Worm (Caenorhabditis elegans) whole organism, L3 larva: ENCODE measurements around the gene F58E6.8.

Experiments used
- R02D3.7 ChIP-seq: fragments of 150-350 bp; optimal IDR thresholded peaks from 2 replicates; lab custom pipeline; 2014; ENCODE audit warnings: missing biosample characterization, missing genetic modification characterization
- aly-2 ChIP-seq: fragments of 150-350 bp; optimal IDR thresholded peaks from 2 replicates; lab custom pipeline; 2014; ENCODE audit warnings: missing biosample characterization, missing genetic modification characterization
- ama-1 ChIP-seq: fragments of 150-350 bp; optimal IDR thresholded peaks from 2 replicates; lab custom pipeline; 2018
- ceh-16 ChIP-seq: sonication (generic microtip); optimal IDR thresholded peaks from 2 replicates; lab custom pipeline; 2017; ENCODE audit warnings: missing biosample characterization, missing genetic modification characterization
- ceh-82 ChIP-seq: fragments of 150-350 bp; optimal IDR thresholded peaks from 2 replicates; lab custom pipeline; 2014; ENCODE audit warnings: missing biosample characterization, missing genetic modification characterization
- ceh-9 ChIP-seq: sonication (generic microtip); optimal IDR thresholded peaks from 2 replicates; lab custom pipeline; 2018; ENCODE audit warnings: missing biosample characterization, missing genetic modification characterization
- daf-12 ChIP-seq: fragments of 150-350 bp; optimal IDR thresholded peaks from 2 replicates; lab custom pipeline; 2014; ENCODE audit warnings: missing biosample characterization, missing genetic modification reagents, missing genetic modification characterization
- egl-5 ChIP-seq: fragments of 150-350 bp; optimal IDR thresholded peaks from 2 replicates; lab custom pipeline; 2017; ENCODE audit warnings: missing biosample characterization, missing genetic modification reagents, missing genetic modification characterization, inconsistent platforms
- elt-1 ChIP-seq: fragments of 150-350 bp; optimal IDR thresholded peaks from 2 replicates; lab custom pipeline; 2014; ENCODE audit warnings: missing biosample characterization, missing genetic modification characterization
- elt-2 ChIP-seq: sonication (generic microtip); optimal IDR thresholded peaks from 2 replicates; lab custom pipeline; 2016; ENCODE audit warnings: missing genetic modification reagents, mild to moderate bottlenecking, missing genetic modification characterization, missing compliant biosample characterization
- elt-3 ChIP-seq, 3 experiments: fragments of 150-350 bp in 1 of 3; sonication (generic microtip) in 2 of 3; optimal IDR thresholded peaks; 2 replicates in 2 of 3; 4 replicates in 1 of 3; lab custom pipeline; 2014 to 2017; ENCODE audit warnings: missing biosample characterization in 3 of 3, missing genetic modification characterization in 3 of 3
- eor-1 ChIP-seq, 2 experiments: fragments of 150-350 bp; optimal IDR thresholded peaks; 2 replicates each; lab custom pipeline; 2014 to 2018; ENCODE audit warnings: missing biosample characterization in 2 of 2, missing genetic modification characterization in 2 of 2
- fos-1 ChIP-seq: fragments of 150-350 bp; optimal IDR thresholded peaks from 2 replicates; lab custom pipeline; 2014; ENCODE audit warnings: missing biosample characterization, missing genetic modification characterization
- hmg-11 ChIP-seq: sonication (generic microtip); optimal IDR thresholded peaks from 2 replicates; lab custom pipeline; 2016; ENCODE audit warnings: missing genetic modification characterization, missing compliant biosample characterization
- lin-15B ChIP-seq: fragments of 150-350 bp; optimal IDR thresholded peaks from 2 replicates; lab custom pipeline; 2014; ENCODE audit warnings: missing biosample characterization, missing genetic modification characterization
- lin-39 ChIP-seq: fragments of 150-350 bp; optimal IDR thresholded peaks from 2 replicates; lab custom pipeline; 2018; ENCODE audit warnings: missing biosample characterization, missing genetic modification reagents, missing genetic modification characterization
- lsy-12 ChIP-seq: sonication (generic microtip); optimal IDR thresholded peaks from 2 replicates; lab custom pipeline; 2016; ENCODE audit warnings: mild to moderate bottlenecking, missing genetic modification characterization, missing compliant biosample characterization
- mml-1 ChIP-seq: fragments of 150-350 bp; sonication (generic microtip); optimal IDR thresholded peaks from 3 replicates; lab custom pipeline; 2014; ENCODE audit warnings: missing biosample characterization, missing genetic modification characterization
- nhr-12 ChIP-seq: fragments of 150-350 bp; optimal IDR thresholded peaks from 2 replicates; lab custom pipeline; 2014; ENCODE audit warnings: missing biosample characterization, missing genetic modification characterization
- nhr-23 ChIP-seq: fragments of 150-350 bp; optimal IDR thresholded peaks from 2 replicates; lab custom pipeline; 2014; ENCODE audit warnings: missing biosample characterization, missing genetic modification reagents, missing genetic modification characterization
- nhr-237 ChIP-seq: fragments of 150-350 bp; optimal IDR thresholded peaks from 2 replicates; lab custom pipeline; 2014; ENCODE audit warnings: missing biosample characterization, missing genetic modification characterization
- nhr-28 ChIP-seq: fragments of 150-350 bp; optimal IDR thresholded peaks from 2 replicates; lab custom pipeline; 2014; ENCODE audit warnings: missing biosample characterization, missing genetic modification characterization
- nhr-67 ChIP-seq: fragments of 150-350 bp; optimal IDR thresholded peaks from 2 replicates; lab custom pipeline; 2014; ENCODE audit warnings: missing biosample characterization, missing genetic modification characterization
- nhr-76 ChIP-seq: fragments of 150-350 bp; sonication (generic microtip); optimal IDR thresholded peaks from 5 replicates; lab custom pipeline; 2014; ENCODE audit warnings: missing biosample characterization, missing genetic modification characterization
- nhr-77 ChIP-seq: fragments of 150-350 bp; optimal IDR thresholded peaks from 2 replicates; lab custom pipeline; 2014; ENCODE audit warnings: missing biosample characterization, missing genetic modification characterization
- pha-4 ChIP-seq: fragments of 150-350 bp; optimal IDR thresholded peaks from 2 replicates; lab custom pipeline; 2014; ENCODE audit warnings: missing biosample characterization, missing genetic modification reagents, missing genetic modification characterization
- pqm-1 ChIP-seq: fragments of 150-350 bp; optimal IDR thresholded peaks from 2 replicates; lab custom pipeline; 2017; ENCODE audit warnings: missing biosample characterization, missing genetic modification characterization, inconsistent platforms
- sea-2 ChIP-seq: fragments of 150-350 bp; sonication (generic microtip); optimal IDR thresholded peaks from 4 replicates; lab custom pipeline; 2014; ENCODE audit warnings: missing biosample characterization, missing genetic modification reagents, missing genetic modification characterization
- skn-1 ChIP-seq: fragments of 150-350 bp; optimal IDR thresholded peaks from 2 replicates; lab custom pipeline; 2014; ENCODE audit warnings: missing biosample characterization, missing genetic modification characterization
- snpc-4 ChIP-seq: fragments of 150-350 bp; optimal IDR thresholded peaks from 2 replicates; lab custom pipeline; 2014; ENCODE audit warnings: missing biosample characterization, missing genetic modification characterization
- tbx-2 ChIP-seq: sonication (generic microtip); optimal IDR thresholded peaks from 2 replicates; lab custom pipeline; 2016; ENCODE audit warnings: mild to moderate bottlenecking, missing genetic modification characterization, missing compliant biosample characterization
- unc-39 ChIP-seq: sonication (generic microtip); optimal IDR thresholded peaks from 4 replicates; lab custom pipeline; 2017; ENCODE audit warnings: missing biosample characterization, missing genetic modification characterization
- unc-62 ChIP-seq: fragments of 150-350 bp; sonication (generic microtip); optimal IDR thresholded peaks from 4 replicates; lab custom pipeline; 2014; ENCODE audit warnings: missing biosample characterization, missing genetic modification reagents, missing genetic modification characterization
- zag-1 ChIP-seq: fragments of 150-350 bp; optimal IDR thresholded peaks from 2 replicates; lab custom pipeline; 2014; ENCODE audit warnings: missing biosample characterization, missing genetic modification characterization
- ztf-11 ChIP-seq: fragments of 150-350 bp; optimal IDR thresholded peaks from 2 replicates; lab custom pipeline; 2014; ENCODE audit warnings: missing biosample characterization, missing genetic modification characterization
- ztf-4 ChIP-seq: fragments of 150-350 bp; optimal IDR thresholded peaks from 2 replicates; lab custom pipeline; 2014; ENCODE audit warnings: missing biosample characterization, missing genetic modification characterization

The F58E6.8 gene

ce11 chrV:9755725-9756124 is at the start of gene F58E6.8:
F58E6.8 (minus strand) TSS chrV:9755825.
- TF ChIP-seq lin-39 (tag; lab: Kevin White, UChicago) (no peak), elt-3 (tag; optimal IDR thresholded peaks at IDR 0.05; lab: Kevin White, UChicago) (no peak), nhr-237 (tag; lab: Kevin White, UChicago) (no peak), nhr-23 (tag; lab: Kevin White, UChicago) (no peak), pqm-1 (tag; lab: Kevin White, UChicago) (no peak), lin-15B (tag; lab: Kevin White, UChicago) (no peak), R02D3.7 (tag; lab: Kevin White, UChicago) (no peak), nhr-28 (tag; lab: Kevin White, UChicago) (no peak), tbx-2 (tag; lab: Kevin White, UChicago) (no peak), nhr-77 (tag; lab: Kevin White, UChicago) (no peak), nhr-12 (tag; lab: Kevin White, UChicago) (no peak), unc-39 (tag; lab: Kevin White, UChicago) (no peak), lsy-12 (tag; lab: Kevin White, UChicago) (no peak), mml-1 (tag; lab: Kevin White, UChicago) (no peak), nhr-76 (tag; lab: Kevin White, UChicago) (no peak), pha-4 (no peak), aly-2 (tag; lab: Kevin White, UChicago) (no peak), eor-1 (tag; optimal IDR thresholded peaks at IDR 0.05; lab: Kevin White, UChicago) (no peak)

ce11 chrV:9805161-9805560 is 49.5 kb upstream of the F58E6.8 start, which contains the start of gene sru-37:
sru-37 (plus strand) TSS chrV:9805461.
- TF ChIP-seq skn-1 (tag; lab: Kevin White, UChicago), result no peak
- no peak for TF ChIP-seq nhr-12 (tag; lab: Kevin White, UChicago)
- no peak for TF ChIP-seq lin-39 (tag; lab: Kevin White, UChicago)
- TF ChIP-seq nhr-23 (tag; lab: Kevin White, UChicago), result no peak
- TF ChIP-seq unc-39 (tag; lab: Kevin White, UChicago), result no peak
- no peak for TF ChIP-seq egl-5
- TF ChIP-seq ama-1, result no peak
- TF ChIP-seq nhr-77 (tag; lab: Kevin White, UChicago), result no peak
- TF ChIP-seq fos-1, result no peak
- no peak for TF ChIP-seq pha-4
- no peak for TF ChIP-seq nhr-237 (tag; lab: Kevin White, UChicago)
- no peak for TF ChIP-seq eor-1 (tag; optimal IDR thresholded peaks at IDR 0.05; lab: Kevin White, UChicago)
- TF ChIP-seq aly-2 (tag; lab: Kevin White, UChicago), result no peak
- TF ChIP-seq lsy-12 (tag; lab: Kevin White, UChicago), result no peak
- no peak for TF ChIP-seq snpc-4
- no peak for TF ChIP-seq unc-62
- no peak for TF ChIP-seq nhr-67 (tag; lab: Kevin White, UChicago)
- no peak for TF ChIP-seq zag-1

DNA sequence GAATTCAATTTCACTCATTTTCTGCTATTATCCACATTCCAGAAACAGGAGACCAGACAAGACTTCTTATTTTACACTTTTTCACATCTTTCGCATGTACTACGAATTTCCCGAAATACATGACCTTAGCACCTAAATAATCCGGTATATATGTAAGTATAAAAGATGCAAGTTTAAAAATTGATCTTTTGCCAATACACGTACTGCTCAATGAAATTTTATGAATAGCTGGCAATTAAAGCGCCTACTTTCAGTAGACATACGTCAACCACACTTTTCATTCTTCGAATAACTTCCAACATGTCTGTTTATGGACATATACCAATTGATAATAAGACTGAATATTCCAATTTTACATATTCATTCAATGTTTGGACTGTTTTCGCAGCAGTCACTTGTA is 47.6 kb upstream of the F58E6.8 start, which contains the start of gene sru-39:
sru-39 (plus strand) TSS at position 301 of the 400 bp plus-strand sequence.
- TF ChIP-seq nhr-67 (tag; lab: Kevin White, UChicago), result no peak
- TF ChIP-seq skn-1 (tag; lab: Kevin White, UChicago), result no peak
- TF ChIP-seq ceh-82 (tag; lab: Kevin White, UChicago), result no peak
- TF ChIP-seq fos-1, result no peak
- TF ChIP-seq egl-5, result no peak
- no peak for TF ChIP-seq nhr-12 (tag; lab: Kevin White, UChicago)

DNA sequence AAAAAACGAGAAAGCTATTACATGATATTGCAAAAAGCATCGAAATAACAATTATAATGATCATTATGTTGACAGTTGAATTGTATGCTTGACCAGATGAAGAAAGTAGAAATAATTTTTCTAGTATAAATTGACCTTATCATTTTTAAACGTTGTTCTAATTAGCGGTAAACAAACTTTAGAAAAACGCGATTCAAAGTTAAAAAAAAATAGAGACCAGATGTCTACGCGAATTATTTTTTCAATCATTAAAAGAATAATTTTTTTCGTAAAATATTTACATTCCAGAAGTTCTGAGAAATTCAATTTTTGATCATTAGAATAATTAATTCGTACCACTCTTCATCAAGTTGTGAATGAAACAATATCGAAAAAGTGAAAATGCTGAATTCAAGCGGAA is 46.3 kb upstream of the F58E6.8 start, which contains the start of gene F46B6.10:
F46B6.10 (minus strand) TSS at position 101 of the 400 bp plus-strand sequence.
- TF ChIP-seq daf-12 (no peak), pqm-1 (tag; lab: Kevin White, UChicago) (no peak), skn-1 (tag; lab: Kevin White, UChicago) (no peak), elt-3 (tag; optimal IDR thresholded peaks at IDR 0.05; lab: Kevin White, UChicago) (no peak), unc-62 (no peak), sea-2 (no peak), ceh-9 (tag; lab: Kevin White, UChicago) (no peak), nhr-12 (tag; lab: Kevin White, UChicago) (no peak), ztf-11 (tag; lab: Kevin White, UChicago) (no peak), nhr-67 (tag; lab: Kevin White, UChicago) (no peak), elt-2 (tag; lab: Kevin White, UChicago) (no peak), eor-1 (tag; optimal IDR thresholded peaks at IDR 0.05; lab: Kevin White, UChicago) (no peak), ztf-4 (tag; lab: Kevin White, UChicago) (no peak), nhr-76 (tag; lab: Kevin White, UChicago) (no peak)

ce11 chrV:9799076-9799475 is 43.5 kb upstream of the F58E6.8 start, which contains the start of gene F46B6.13:
F46B6.13 (minus strand) TSS chrV:9799176.
- no peak for TF ChIP-seq snpc-4
- TF ChIP-seq pqm-1 (tag; lab: Kevin White, UChicago), result no peak
- no peak for TF ChIP-seq R02D3.7 (tag; lab: Kevin White, UChicago)
- no peak for TF ChIP-seq elt-1 (tag; lab: Kevin White, UChicago)
- no peak for TF ChIP-seq ceh-16 (tag; lab: Kevin White, UChicago)
- no peak for TF ChIP-seq ceh-9 (tag; lab: Kevin White, UChicago)
- no peak for TF ChIP-seq hmg-11 (tag; lab: Kevin White, UChicago)
- no peak for TF ChIP-seq skn-1 (tag; lab: Kevin White, UChicago)
- TF ChIP-seq daf-12, result no peak
- TF ChIP-seq nhr-23 (tag; lab: Kevin White, UChicago), result no peak
